Fruit fly (Drosophila melanogaster): ENCODE data around the gene Nin.

dm6 chr2L:5261223-5261984 lies 16.9 kb downstream of the Nin start:
- TF ChIP-seq bab1 (GFP tag; optimal IDR thresholded peaks at IDR 0.05) (no peak), ovo (GFP tag; optimal IDR thresholded peaks at IDR 0.05) (no peak), cnc (optimal IDR thresholded peaks at IDR 0.05) (no peak), Hr96 (GFP tag; optimal IDR thresholded peaks at IDR 0.05) (no peak), CG5204 (GFP tag; optimal IDR thresholded peaks at IDR 0.05) (no peak)
